Worm (Caenorhabditis elegans) whole organism, mixed stage, embryonic: ENCODE data around the gene T19C4.24.

ENCODE experiments used
- M03D4.4 ChIP-seq: sonication (generic microtip); optimal IDR thresholded peaks from 2 replicates; lab custom pipeline; 2017; ENCODE audit warnings: mild to moderate bottlenecking, missing genetic modification characterization, missing compliant biosample characterization
- bed-3 ChIP-seq: fragments of 200-800 bp; sonication (Bioruptor generic); optimal IDR thresholded peaks from 3 replicates; lab custom pipeline; 2018; ENCODE audit warnings: mild to moderate bottlenecking, missing genetic modification characterization, moderate library complexity, missing compliant biosample characterization
- blmp-1 ChIP-seq: fragments of 150-350 bp; optimal IDR thresholded peaks from 2 replicates; lab custom pipeline; 2014; ENCODE audit warnings: missing biosample characterization, missing genetic modification characterization
- ceh-39 ChIP-seq: fragments of 150-350 bp; optimal IDR thresholded peaks from 2 replicates; lab custom pipeline; 2014; ENCODE audit warnings: missing biosample characterization, missing genetic modification characterization
- ceh-83 ChIP-seq: fragments of 200-800 bp; sonication (Bioruptor generic); optimal IDR thresholded peaks from 2 replicates; lab custom pipeline; 2018; ENCODE audit warnings: mild to moderate bottlenecking, missing genetic modification characterization, missing compliant biosample characterization
- ces-1 ChIP-seq: fragments of 150-350 bp; optimal IDR thresholded peaks from 2 replicates; lab custom pipeline; 2014; ENCODE audit warnings: missing biosample characterization, missing genetic modification reagents, missing genetic modification characterization
- cnd-1 ChIP-seq: fragments of 200-800 bp; sonication (Bioruptor generic); optimal IDR thresholded peaks from 2 replicates; lab custom pipeline; 2018; ENCODE audit warnings: mild to moderate bottlenecking, missing genetic modification characterization, missing compliant biosample characterization
- elt-1 ChIP-seq: sonication (generic microtip); optimal IDR thresholded peaks from 2 replicates; lab custom pipeline; 2017; ENCODE audit warnings: missing genetic modification characterization, mild to moderate bottlenecking, missing compliant biosample characterization, antibody characterized with exemption, moderate library complexity, borderline replicate concordance; ENCODE audit not compliant: insufficient read depth
- elt-3 ChIP-seq: fragments of 150-350 bp; optimal IDR thresholded peaks from 2 replicates; lab custom pipeline; 2014; ENCODE audit warnings: missing biosample characterization, missing genetic modification characterization
- ham-2 ChIP-seq: fragments of 200-800 bp; sonication (Bioruptor generic); optimal IDR thresholded peaks from 2 replicates; lab custom pipeline; 2018; ENCODE audit warnings: mild to moderate bottlenecking, missing genetic modification characterization, missing compliant biosample characterization
- hlh-1 ChIP-seq: fragments of 150-350 bp; optimal IDR thresholded peaks from 2 replicates; lab custom pipeline; 2014; ENCODE audit warnings: missing biosample characterization, missing genetic modification reagents, missing genetic modification characterization
- lin-13 ChIP-seq: fragments of 150-350 bp; optimal IDR thresholded peaks from 2 replicates; lab custom pipeline; 2014; ENCODE audit warnings: missing biosample characterization, missing genetic modification characterization
- lin-32 ChIP-seq: fragments of 200-800 bp; sonication (Bioruptor generic); optimal IDR thresholded peaks from 2 replicates; lab custom pipeline; 2018; ENCODE audit warnings: mild to moderate bottlenecking, missing genetic modification characterization, missing compliant biosample characterization
- lsy-2 ChIP-seq: fragments of 150-350 bp; optimal IDR thresholded peaks from 2 replicates; lab custom pipeline; 2014; ENCODE audit warnings: missing biosample characterization, missing genetic modification characterization
- mab-5 ChIP-seq: fragments of 150-350 bp; optimal IDR thresholded peaks from 2 replicates; lab custom pipeline; 2014; ENCODE audit warnings: missing biosample characterization, missing genetic modification characterization
- mls-2 ChIP-seq: sonication (generic microtip); optimal IDR thresholded peaks from 2 replicates; lab custom pipeline; 2016; ENCODE audit warnings: mild to moderate bottlenecking, missing genetic modification characterization, moderate library complexity, missing compliant biosample characterization
- nhr-12 ChIP-seq: fragments of 150-350 bp; optimal IDR thresholded peaks from 2 replicates; lab custom pipeline; 2014; ENCODE audit warnings: missing biosample characterization, missing genetic modification characterization
- nhr-2 ChIP-seq: fragments of 150-350 bp; optimal IDR thresholded peaks from 2 replicates; lab custom pipeline; 2014; ENCODE audit warnings: missing biosample characterization, missing genetic modification characterization
- nhr-237 ChIP-seq: fragments of 150-350 bp; optimal IDR thresholded peaks from 2 replicates; lab custom pipeline; 2014; ENCODE audit warnings: missing biosample characterization, missing genetic modification characterization
- nhr-28 ChIP-seq: fragments of 150-350 bp; optimal IDR thresholded peaks from 2 replicates; lab custom pipeline; 2014; ENCODE audit warnings: missing biosample characterization, missing genetic modification characterization
- nhr-76 ChIP-seq: sonication (generic microtip); optimal IDR thresholded peaks from 2 replicates; lab custom pipeline; 2017; ENCODE audit warnings: missing biosample characterization, missing genetic modification characterization
- pha-4 ChIP-seq: fragments of 150-350 bp; optimal IDR thresholded peaks from 2 replicates; lab custom pipeline; 2018; ENCODE audit warnings: missing biosample characterization, missing genetic modification reagents, missing genetic modification characterization
- sem-2 ChIP-seq: fragments of 200-800 bp; sonication (Bioruptor generic); optimal IDR thresholded peaks from 2 replicates; lab custom pipeline; 2018; ENCODE audit warnings: mild to moderate bottlenecking, missing genetic modification characterization, missing compliant biosample characterization
- sptf-1 ChIP-seq: sonication (generic microtip); optimal IDR thresholded peaks from 2 replicates; lab custom pipeline; 2017; ENCODE audit warnings: mild to moderate bottlenecking, missing genetic modification characterization, moderate library complexity, missing compliant biosample characterization
- unc-120 ChIP-seq: sonication (generic microtip); optimal IDR thresholded peaks from 2 replicates; lab custom pipeline; 2017; ENCODE audit warnings: missing genetic modification characterization, missing compliant biosample characterization; ENCODE audit not compliant: poor library complexity, severe bottlenecking
- unc-39 ChIP-seq: fragments of 150-350 bp; optimal IDR thresholded peaks from 2 replicates; lab custom pipeline; 2014; ENCODE audit warnings: missing biosample characterization, missing genetic modification characterization
- zip-8 ChIP-seq: fragments of 150-350 bp; optimal IDR thresholded peaks from 2 replicates; lab custom pipeline; 2014; ENCODE audit warnings: missing biosample characterization, missing genetic modification characterization
- ztf-11 ChIP-seq: fragments of 150-350 bp; optimal IDR thresholded peaks from 2 replicates; lab custom pipeline; 2014; ENCODE audit warnings: missing biosample characterization, missing genetic modification characterization

T19C4.24 gene

ce11 chrV:11144694-11145093 is 2.1 kb downstream of the T19C4.24 start, which contains the start of gene C06H2.7:
C06H2.7 (minus strand) TSS chrV:11144794.
- TF ChIP-seq cnd-1 (no peak), ces-1 (no peak), lin-13 (tag; lab: Kevin White, UChicago) (no peak), nhr-237 (tag; lab: Kevin White, UChicago) (no peak), ceh-83 (no peak), elt-1 (tag; lab: Kevin White, UChicago) (no peak), ceh-39 (no peak), bed-3 (no peak)
- TF ChIP-seq, all 35 proteins: peak for 0

- TF ChIP-seq zip-8 (tag; lab: Kevin White, UChicago) (no peak), elt-1 (tag; lab: Kevin White, UChicago) (no peak), mls-2 (tag; lab: Kevin White, UChicago) (no peak)
Measured at ce11 chrV:11141179-11141578, 5.6 kb downstream of the T19C4.24 start, which contains the start of gene folt-1. folt-1 (plus strand) TSS chrV:11141479.

DNA sequence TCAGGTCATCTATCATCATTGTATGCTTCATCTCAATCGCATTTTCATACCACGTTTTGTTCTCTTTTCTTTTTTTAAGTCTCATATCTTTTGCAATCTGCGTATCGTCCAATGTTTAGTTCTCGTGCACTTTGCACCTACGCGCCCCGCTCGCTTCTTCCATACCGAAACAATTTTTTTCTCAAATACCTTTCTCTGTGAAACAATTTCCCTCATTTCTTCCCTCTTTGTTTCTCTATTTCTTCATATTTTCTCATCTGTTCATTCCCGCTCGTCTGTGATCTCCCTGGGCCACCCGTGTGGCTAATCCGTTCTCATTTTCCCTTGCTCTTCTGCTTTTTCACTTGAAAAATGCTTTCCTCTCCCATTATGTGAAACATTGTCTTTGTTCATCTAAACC is 6.5 kb downstream of the T19C4.24 start:
- no peak for TF ChIP-seq elt-3
- TF ChIP-seq unc-120, result peak; percentile 65
- TF ChIP-seq hlh-1 (tag; lab: Kevin White, UChicago), result peak; percentile 3

DNA sequence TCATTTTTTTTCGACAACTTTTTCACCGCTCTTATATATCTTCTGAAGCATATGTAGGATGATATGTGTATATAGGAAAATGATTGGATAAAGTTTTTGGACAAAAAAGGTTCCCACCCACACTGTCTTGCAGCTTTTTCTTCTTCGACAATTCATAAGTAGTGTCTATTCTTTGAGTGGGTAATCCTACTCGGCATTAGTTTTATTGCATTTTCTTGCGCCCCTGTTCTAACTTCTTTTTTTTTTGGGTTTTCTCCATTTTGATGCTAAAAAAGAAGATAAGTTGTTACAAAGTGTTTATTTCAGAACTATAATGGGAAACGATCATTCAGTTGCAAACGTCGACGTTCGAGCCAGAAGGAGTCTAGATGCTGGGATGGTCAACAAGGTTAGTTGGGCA is 12.5 kb downstream of the T19C4.24 start, which contains the start of gene glb-3:
Gene glb-3 (plus strand): TSS at position 301 of the 400 bp plus-strand sequence.
- TF ChIP-seq unc-120, result no peak
- no peak for TF ChIP-seq sem-2 (GFP tag; lab: Kevin White, UChicago)
- TF ChIP-seq lin-13 (tag; lab: Kevin White, UChicago), result no peak
- TF ChIP-seq M03D4.4 (tag; lab: Kevin White, UChicago), result no peak
- TF ChIP-seq ceh-39, result no peak
- no peak for TF ChIP-seq nhr-76
- no peak for TF ChIP-seq sptf-1 (tag; lab: Kevin White, UChicago)
- TF ChIP-seq mls-2 (tag; lab: Kevin White, UChicago), result no peak
- TF ChIP-seq unc-39 (tag; lab: Kevin White, UChicago), result no peak
- no peak for TF ChIP-seq zip-8 (tag; lab: Kevin White, UChicago)
- no peak for TF ChIP-seq ztf-11 (tag; lab: Kevin White, UChicago)
- TF ChIP-seq nhr-28, result no peak
- TF ChIP-seq nhr-2 (tag; lab: Kevin White, UChicago), result no peak
- no peak for TF ChIP-seq bed-3
- no peak for TF ChIP-seq blmp-1
- no peak for TF ChIP-seq mab-5 (tag; lab: Kevin White, UChicago)

- TF ChIP-seq nhr-12 (tag; lab: Kevin White, UChicago) (no peak), lin-13 (tag; lab: Kevin White, UChicago) (no peak), bed-3 (no peak), blmp-1 (no peak), ham-2 (GFP tag; lab: Kevin White, UChicago) (no peak)
Measured at ce11 chrV:11133516-11133915, 13.3 kb downstream of the T19C4.24 start.

DNA sequence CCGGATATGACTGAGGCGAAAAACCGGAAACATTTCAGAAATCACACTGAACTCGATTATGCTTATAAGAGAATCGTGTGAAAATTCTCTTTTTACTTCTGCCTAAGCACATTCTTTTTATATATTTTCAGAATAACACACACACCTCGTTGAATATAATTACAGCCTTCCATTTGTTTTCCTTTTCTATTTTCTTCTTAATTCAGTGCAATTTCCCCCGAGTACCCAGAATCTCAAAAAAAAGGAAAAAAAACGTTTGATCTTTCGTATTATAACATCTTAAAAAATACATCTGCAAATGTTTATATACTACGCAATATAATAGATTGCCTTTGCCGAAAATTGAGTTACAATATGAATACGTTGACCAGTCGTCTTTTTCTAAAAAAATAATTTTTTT is 15.0 kb downstream of the T19C4.24 start:
- no peak for TF ChIP-seq cnd-1
- TF ChIP-seq mab-5 (tag; lab: Kevin White, UChicago), result no peak
- no peak for TF ChIP-seq nhr-237 (tag; lab: Kevin White, UChicago)
- no peak for TF ChIP-seq pha-4 (tag; lab: Kevin White, UChicago)
- no peak for TF ChIP-seq lin-32 (GFP tag; lab: Kevin White, UChicago)
- TF ChIP-seq ham-2 (GFP tag; lab: Kevin White, UChicago), result no peak
- TF ChIP-seq unc-120, result no peak
- no peak for TF ChIP-seq lsy-2 (tag; lab: Kevin White, UChicago)

ce11 chrV:11127197-11127596 is 19.6 kb downstream of the T19C4.24 start, which contains the start of gene jmjd-5:
jmjd-5 (plus strand) TSS chrV:11127497.
- TF ChIP-seq nhr-28, result no peak
